Worm (Caenorhabditis elegans) whole organism, early embryonic: Measurements from ENCODE around the gene bed-3.

Experiments used
- F13C5.2 ChIP-seq: sonication (generic microtip); optimal IDR thresholded peaks from 2 replicates; lab custom pipeline; 2017; ENCODE audit warnings: mild to moderate bottlenecking, missing genetic modification characterization, inconsistent platforms, missing compliant biosample characterization
- ama-1 ChIP-seq: fragments of 150-350 bp; optimal IDR thresholded peaks from 2 replicates; lab custom pipeline; 2014
- ceh-13 ChIP-seq: fragments of 200-800 bp; sonication (Bioruptor generic); optimal IDR thresholded peaks from 2 replicates; lab custom pipeline; 2018; ENCODE audit warnings: mild to moderate bottlenecking, missing genetic modification characterization, missing compliant biosample characterization
- ets-7 ChIP-seq: sonication (generic microtip); optimal IDR thresholded peaks from 2 replicates; lab custom pipeline; 2016; ENCODE audit warnings: missing genotype, missing genetic modification characterization, missing compliant biosample characterization
- tbx-11 ChIP-seq: fragments of 200-800 bp; sonication (Bioruptor generic); IDR thresholded peaks from 2 replicates; pipeline ENCODE4 v1.3.6; 2022; ENCODE audit warnings: missing genetic modification characterization, missing compliant biosample characterization
- tra-4 ChIP-seq: sonication (generic microtip); optimal IDR thresholded peaks from 2 replicates; lab custom pipeline; 2017; ENCODE audit warnings: missing genetic modification characterization, missing compliant biosample characterization

- TF ChIP-seq ama-1 (no peak), F13C5.2 (tag; lab: Kevin White, UChicago) (no peak), tra-4 (no peak), tbx-11 (GFP tag; lab: Robert Waterston, UW) (no peak), ceh-13 (GFP tag; lab: Kevin White, UChicago) (no peak), ets-7 (tag; lab: Kevin White, UChicago) (no peak)
Observed at ce11 chrIV:9891938-9892337, 24.4 kb upstream of the bed-3 start, which contains the start of gene F32B6.4.
